Worm (Caenorhabditis elegans): ENCODE measurements around the gene swsn-6.

Gene swsn-6

ce11 chrIV:5366567-5366966 is 28.3 kb upstream of the swsn-6 start, which contains the start of gene sand-1:
Gene sand-1, plus strand, starts transcription at chrIV:5366867.
- TF ChIP-seq pqm-1 (tag; optimal IDR thresholded peaks at IDR 0.05) (no peak), nhr-76 (tag; optimal IDR thresholded peaks at IDR 0.05) (no peak), nhr-77 (tag; optimal IDR thresholded peaks at IDR 0.05) (no peak), egl-27 (tag; optimal IDR thresholded peaks at IDR 0.05) (no peak), ceh-82 (tag; optimal IDR thresholded peaks at IDR 0.05) (no peak), skn-1 (tag; optimal IDR thresholded peaks at IDR 0.05) (no peak), pax-3 (tag; optimal IDR thresholded peaks at IDR 0.05) (no peak), lin-14 (GFP tag; optimal IDR thresholded peaks at IDR 0.05) (no peak), elt-3 (tag; optimal IDR thresholded peaks at IDR 0.05) (no peak), hlh-17 (GFP tag; optimal IDR thresholded peaks at IDR 0.05; ENCODE audit: borderline replicate concordance) (no peak), blmp-1 (tag; optimal IDR thresholded peaks at IDR 0.05) (no peak), mef-2 (tag; optimal IDR thresholded peaks at IDR 0.05) (no peak), lin-13 (GFP tag; optimal IDR thresholded peaks at IDR 0.05) (no peak), irx-1 (tag; optimal IDR thresholded peaks at IDR 0.05) (no peak), fkh-4 (tag; optimal IDR thresholded peaks at IDR 0.05; ENCODE audit: borderline replicate concordance) (no peak), egl-13 (tag; optimal IDR thresholded peaks at IDR 0.05) (no peak), ztf-11 (tag; optimal IDR thresholded peaks at IDR 0.05) (no peak)

- no peak for TF ChIP-seq efl-1 (optimal IDR thresholded peaks at IDR 0.05)
- TF ChIP-seq efl-1 (GFP tag; optimal IDR thresholded peaks at IDR 0.05 in 1 of 2): peak in 1 of 2 experiments; percentile 92
- no peak for TF ChIP-seq pqm-1 (tag; optimal IDR thresholded peaks at IDR 0.05)
Measured at ce11 chrIV:5367899-5368298, 26.9 kb upstream of the swsn-6 start.

DNA sequence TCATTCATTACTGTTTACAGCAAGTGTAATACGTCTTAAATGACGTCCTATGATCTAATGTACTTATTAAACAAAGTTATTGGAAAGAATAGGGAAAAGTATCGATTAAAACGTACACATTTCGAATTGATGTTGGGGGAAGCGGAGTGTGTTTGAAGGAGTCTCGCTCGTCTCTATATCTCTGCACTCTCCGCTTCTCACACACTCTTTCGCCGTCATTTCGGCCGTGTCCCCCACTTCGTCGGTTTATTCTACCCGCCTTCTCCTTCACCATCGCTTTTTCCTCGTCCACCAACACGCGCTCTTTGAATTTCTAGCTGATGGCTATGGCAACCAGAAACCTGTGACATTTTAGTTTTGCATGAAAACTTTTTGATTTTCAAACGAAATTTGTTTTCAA is 26.0 kb upstream of the swsn-6 start:
- no peak for TF ChIP-seq sox-4 (tag; optimal IDR thresholded peaks at IDR 0.05)
- TF ChIP-seq ceh-82 (tag; optimal IDR thresholded peaks at IDR 0.05): peak in 1 of 3 experiments; percentile 41
- TF ChIP-seq unc-86 (tag; optimal IDR thresholded peaks at IDR 0.05): peak; percentile 37
- TF ChIP-seq lin-39 (tag; optimal IDR thresholded peaks at IDR 0.05): no peak
- no peak for TF ChIP-seq jun-1 (tag; optimal IDR thresholded peaks at IDR 0.05)
- TF ChIP-seq pag-3 (tag; optimal IDR thresholded peaks at IDR 0.05; ENCODE audit: borderline replicate concordance, insufficient read depth): no peak
- peak; percentile 9 for TF ChIP-seq tbx-2 (tag; optimal IDR thresholded peaks at IDR 0.05)
- peak; percentile 55 for TF ChIP-seq swsn-7 (tag; optimal IDR thresholded peaks at IDR 0.05)
- peak; percentile 42 for TF ChIP-seq rnt-1 (tag; optimal IDR thresholded peaks at IDR 0.05)
- TF ChIP-seq ztf-4 (tag; optimal IDR thresholded peaks at IDR 0.05): peak; percentile 13
- peak; percentile 40 for TF ChIP-seq nhr-71 (tag; optimal IDR thresholded peaks at IDR 0.05)
- TF ChIP-seq unc-98 (GFP tag; IDR thresholded peaks at IDR 0.05): no peak
- TF ChIP-seq ceh-8 (GFP tag; optimal IDR thresholded peaks at IDR 0.05): no peak
- peak; percentile 5 for TF ChIP-seq skn-1 (tag; optimal IDR thresholded peaks at IDR 0.05)
- TF ChIP-seq dpl-1 (GFP tag; optimal IDR thresholded peaks at IDR 0.05): peak in 2 of 3 experiments; percentile 7 to 11
- TF ChIP-seq lir-3 (tag; optimal IDR thresholded peaks at IDR 0.05; ENCODE audit: poor library complexity): peak; percentile 26
- peak; percentile 43 for TF ChIP-seq fkh-8 (tag; optimal IDR thresholded peaks at IDR 0.05)
- TF ChIP-seq fos-1 (tag; optimal IDR thresholded peaks at IDR 0.05): no peak
- peak; percentile 27 for TF ChIP-seq nhr-20 (tag; optimal IDR thresholded peaks at IDR 0.05)
- TF ChIP-seq snu-23 (GFP tag; optimal IDR thresholded peaks at IDR 0.05): peak; percentile 52
- TF ChIP-seq nhr-19 (GFP tag; conservative IDR thresholded peaks at IDR 0.05): peak; percentile 15; the same call in 1 of the 2 replicates
- no peak for TF ChIP-seq Y116A8C.19 (tag; optimal IDR thresholded peaks at IDR 0.05; ENCODE audit: borderline replicate concordance)
- peak; percentile 25 for TF ChIP-seq xbp-1 (tag; optimal IDR thresholded peaks at IDR 0.05)
- TF ChIP-seq F16B12.6 (tag; optimal IDR thresholded peaks at IDR 0.05): peak; percentile 34
- TF ChIP-seq lin-15B (tag; optimal IDR thresholded peaks at IDR 0.05): peak; percentile 8
- peak; percentile 71 for TF ChIP-seq lin-14 (GFP tag; optimal IDR thresholded peaks at IDR 0.05)
- peak; percentile 13 for TF ChIP-seq dsc-1 (tag; optimal IDR thresholded peaks at IDR 0.05)
- TF ChIP-seq lin-35 (GFP tag; optimal IDR thresholded peaks at IDR 0.05): peak; percentile 37 to 43
- peak; percentile 8 for TF ChIP-seq nhr-47 (tag; optimal IDR thresholded peaks at IDR 0.05)
- TF ChIP-seq efl-1 (optimal IDR thresholded peaks at IDR 0.05): peak; percentile 37 to 47
- peak in 1 of 2 experiments; percentile 46 for TF ChIP-seq efl-1 (GFP tag; optimal IDR thresholded peaks at IDR 0.05 in 1 of 2)
- peak; percentile 38 to 45 for TF ChIP-seq lsy-2 (tag; optimal IDR thresholded peaks at IDR 0.05)
- peak; percentile 58 for TF ChIP-seq nhr-85 (tag)
- peak; percentile 2; the same call in 1 of the 2 replicates for TF ChIP-seq isw-1 (GFP tag; IDR thresholded peaks at IDR 0.05)
